Worm (Caenorhabditis elegans) whole organism, L1 larva: Measurements from ENCODE around the gene srh-297.
A peak's percentile ranks its signal among the peaks of the same experiment; 100 is the strongest.

Experiments
- C04F5.9 ChIP-seq: sonication (generic microtip); optimal IDR thresholded peaks from 2 replicates; lab custom pipeline; 2016; ENCODE audit warnings: missing genetic modification characterization, missing compliant biosample characterization
- Y116A8C.19 ChIP-seq: sonication (generic microtip); optimal IDR thresholded peaks from 2 replicates; lab custom pipeline; 2016; ENCODE audit warnings: missing compliant biosample characterization, missing genetic modification characterization, borderline replicate concordance
- alr-1 ChIP-seq: fragments of 200-800 bp; sonication (Bioruptor generic); optimal IDR thresholded peaks from 2 replicates; lab custom pipeline; 2018; ENCODE audit warnings: borderline replicate concordance, mild to moderate bottlenecking, missing genetic modification characterization, missing compliant biosample characterization
- blmp-1 ChIP-seq: fragments of 150-350 bp; optimal IDR thresholded peaks from 2 replicates; lab custom pipeline; 2014; ENCODE audit warnings: missing biosample characterization, missing genetic modification characterization
- ceh-63 ChIP-seq: fragments of 200-800 bp; sonication (Bioruptor generic); optimal IDR thresholded peaks from 2 replicates; lab custom pipeline; 2018; ENCODE audit warnings: mild to moderate bottlenecking, missing genetic modification characterization, missing compliant biosample characterization
- ceh-82 ChIP-seq, 3 experiments: fragments of 150-350 bp in 1 of 3; sonication (generic microtip) in 2 of 3; optimal IDR thresholded peaks; 2 replicates each; lab custom pipeline; 2014 to 2017; ENCODE audit warnings: missing biosample characterization in 3 of 3, missing genetic modification characterization in 3 of 3
- ceh-88 ChIP-seq: fragments of 200-800 bp; sonication (Bioruptor generic); IDR thresholded peaks from 2 replicates; pipeline ENCODE4 v1.3.6; 2022; ENCODE audit warnings: missing genetic modification characterization, missing compliant biosample characterization
- ceh-90 ChIP-seq: sonication (generic microtip); optimal IDR thresholded peaks from 2 replicates; lab custom pipeline; 2016; ENCODE audit warnings: missing genetic modification characterization, missing compliant biosample characterization
- dpl-1 ChIP-seq, 3 experiments: fragments of 150-350 bp in 2 of 3; sonication (generic microtip) in 1 of 3; optimal IDR thresholded peaks; 2 replicates each; lab custom pipeline; 2014 to 2017; ENCODE audit warnings: missing biosample characterization in 3 of 3, missing genetic modification characterization in 3 of 3, missing genetic modification reagents in 3 of 3
- efl-3 ChIP-seq: fragments of 200-800 bp; sonication (Bioruptor generic); optimal IDR thresholded peaks from 2 replicates; lab custom pipeline; 2018; ENCODE audit warnings: mild to moderate bottlenecking, missing genetic modification characterization, missing compliant biosample characterization
- elt-2 ChIP-seq: sonication (generic microtip); optimal IDR thresholded peaks from 2 replicates; lab custom pipeline; 2016; ENCODE audit warnings: missing genetic modification characterization, mild to moderate bottlenecking, inconsistent platforms, missing compliant biosample characterization, missing genetic modification reagents
- fkh-8 ChIP-seq: sonication (generic microtip); optimal IDR thresholded peaks from 2 replicates; lab custom pipeline; 2016; ENCODE audit warnings: mild to moderate bottlenecking, missing genetic modification characterization, missing compliant biosample characterization
- grh-1 ChIP-seq: fragments of 200-800 bp; sonication (Bioruptor generic); IDR thresholded peaks from 2 replicates; pipeline ENCODE4 v1.3.6; 2022; ENCODE audit warnings: missing genetic modification reagents, missing genetic modification characterization, missing compliant biosample characterization
- hlh-17 ChIP-seq: fragments of 200-800 bp; sonication (Bioruptor generic); optimal IDR thresholded peaks from 2 replicates; lab custom pipeline; 2018; ENCODE audit warnings: missing genetic modification characterization, mild to moderate bottlenecking, missing compliant biosample characterization, moderate library complexity, borderline replicate concordance
- hlh-4 ChIP-seq: sonication (generic microtip); optimal IDR thresholded peaks from 2 replicates; lab custom pipeline; 2016; ENCODE audit warnings: mild to moderate bottlenecking, missing genetic modification characterization, missing compliant biosample characterization
- irx-1 ChIP-seq: sonication (generic microtip); optimal IDR thresholded peaks from 2 replicates; lab custom pipeline; 2016; ENCODE audit warnings: missing genetic modification characterization, missing compliant biosample characterization
- lin-15B ChIP-seq: fragments of 150-350 bp; sonication (generic microtip); optimal IDR thresholded peaks from 3 replicates; lab custom pipeline; 2014; ENCODE audit warnings: missing biosample characterization, missing genetic modification characterization
- lir-3 ChIP-seq: sonication (generic microtip); optimal IDR thresholded peaks from 2 replicates; lab custom pipeline; 2016; ENCODE audit warnings: mild to moderate bottlenecking, missing genetic modification characterization, moderate library complexity, missing compliant biosample characterization; ENCODE audit not compliant: poor library complexity
- lsy-2 ChIP-seq, 2 experiments: fragments of 150-350 bp; optimal IDR thresholded peaks; 2 replicates each; lab custom pipeline; 2014; ENCODE audit warnings: missing biosample characterization in 2 of 2, missing genetic modification characterization in 2 of 2
- mdl-1 ChIP-seq, 2 experiments: fragments of 150-350 bp; optimal IDR thresholded peaks; 2 replicates each; lab custom pipeline; 2014 to 2017; ENCODE audit warnings: missing biosample characterization in 2 of 2, missing genetic modification characterization in 2 of 2, inconsistent platforms in 1 of 2
- nhr-237 ChIP-seq: fragments of 150-350 bp; optimal IDR thresholded peaks from 2 replicates; lab custom pipeline; 2014; ENCODE audit warnings: missing biosample characterization, missing genetic modification characterization
- nhr-28 ChIP-seq: fragments of 150-350 bp; optimal IDR thresholded peaks from 2 replicates; lab custom pipeline; 2014; ENCODE audit warnings: missing biosample characterization, missing genetic modification characterization
- nhr-71 ChIP-seq: sonication (generic microtip); optimal IDR thresholded peaks from 2 replicates; lab custom pipeline; 2016; ENCODE audit warnings: mild to moderate bottlenecking, missing genetic modification characterization, moderate library complexity, missing compliant biosample characterization
- nhr-90 ChIP-seq: sonication (generic microtip); optimal IDR thresholded peaks from 2 replicates; lab custom pipeline; 2016; ENCODE audit warnings: mild to moderate bottlenecking, missing genetic modification characterization, missing compliant biosample characterization; ENCODE audit not compliant: poor library complexity
- pag-3 ChIP-seq: sonication (generic microtip); optimal IDR thresholded peaks from 2 replicates; lab custom pipeline; 2017; ENCODE audit warnings: missing genetic modification characterization, mild to moderate bottlenecking, missing compliant biosample characterization, antibody characterized with exemption, borderline replicate concordance; ENCODE audit not compliant: insufficient read depth
- pqm-1 ChIP-seq: sonication (generic microtip); optimal IDR thresholded peaks from 3 replicates; lab custom pipeline; 2017; ENCODE audit warnings: missing biosample characterization, missing genetic modification characterization
- rnt-1 ChIP-seq: sonication (generic microtip); optimal IDR thresholded peaks from 2 replicates; lab custom pipeline; 2016; ENCODE audit warnings: mild to moderate bottlenecking, missing genetic modification characterization, moderate library complexity, missing compliant biosample characterization
- skn-1 ChIP-seq: fragments of 150-350 bp; optimal IDR thresholded peaks from 2 replicates; lab custom pipeline; 2014; ENCODE audit warnings: missing biosample characterization, missing genetic modification characterization
- sox-4 ChIP-seq: sonication (generic microtip); optimal IDR thresholded peaks from 2 replicates; lab custom pipeline; 2016; ENCODE audit warnings: missing genetic modification characterization, missing compliant biosample characterization
- unc-130 ChIP-seq: fragments of 150-350 bp; optimal IDR thresholded peaks from 2 replicates; lab custom pipeline; 2017; ENCODE audit warnings: missing biosample characterization, missing genetic modification characterization, inconsistent platforms
- unc-86 ChIP-seq: sonication (generic microtip); optimal IDR thresholded peaks from 2 replicates; lab custom pipeline; 2016; ENCODE audit warnings: missing genetic modification characterization, missing compliant biosample characterization
- unc-98 ChIP-seq: fragments of 200-800 bp; sonication (Bioruptor generic); IDR thresholded peaks from 2 replicates; pipeline ENCODE4 v1.3.6; 2022; ENCODE audit warnings: missing genetic modification characterization, missing compliant biosample characterization
- vab-15 ChIP-seq: sonication (generic microtip); optimal IDR thresholded peaks from 2 replicates; lab custom pipeline; 2017; ENCODE audit warnings: missing genotype, mild to moderate bottlenecking, missing genetic modification characterization, missing compliant biosample characterization
- xbp-1 ChIP-seq: sonication (generic microtip); optimal IDR thresholded peaks from 2 replicates; lab custom pipeline; 2016; ENCODE audit warnings: missing genetic modification characterization, missing compliant biosample characterization
- zip-4 ChIP-seq: fragments of 200-800 bp; sonication (Bioruptor generic); optimal IDR thresholded peaks from 2 replicates; lab custom pipeline; 2018; ENCODE audit warnings: mild to moderate bottlenecking, missing genetic modification characterization, moderate library complexity, missing compliant biosample characterization
- ztf-11 ChIP-seq, 2 experiments: sonication (generic microtip); optimal IDR thresholded peaks; 2 replicates each; lab custom pipeline; 2016 to 2017; ENCODE audit warnings: missing genetic modification characterization in 2 of 2, missing biosample characterization in 1 of 2, missing compliant biosample characterization in 1 of 2

Gene srh-297

ce11 chrII:3220723-3221122, 9.6 kb downstream of the srh-297 start, which contains the start of gene ZC239.22:
Gene ZC239.22, minus strand, starts transcription at chrII:3220823.
- TF ChIP-seq unc-86 (no peak), nhr-71 (tag; lab: Kevin White, UChicago) (no peak), ceh-82 (tag; optimal IDR thresholded peaks at IDR 0.05; lab: Kevin White, UChicago) (no peak), lsy-2 (tag; optimal IDR thresholded peaks at IDR 0.05; lab: Kevin White, UChicago) (no peak), unc-130 (no peak), alr-1 (tag; lab: Kevin White, UChicago) (no peak), skn-1 (no peak), irx-1 (tag; lab: Kevin White, UChicago) (no peak), ztf-11 (tag; optimal IDR thresholded peaks at IDR 0.05; lab: Kevin White, UChicago) (no peak), vab-15 (tag; lab: Kevin White, UChicago) (no peak), ceh-90 (no peak), ceh-88 (GFP tag; lab: Robert Waterston, UW) (no peak), nhr-90 (no peak), C04F5.9 (no peak)

ce11 chrII:3215762-3216161, 14.6 kb downstream of the srh-297 start, which contains the start of gene ZC239.3:
Gene ZC239.3, plus strand, starts transcription at chrII:3216062.
- peak; percentile 23 for TF ChIP-seq xbp-1 (tag; lab: Kevin White, UChicago)
- TF ChIP-seq, all 84 proteins: peak for 1; not testable (repeated sequence) for 83

- no peak for TF ChIP-seq sox-4 (tag; lab: Kevin White, UChicago)
- TF ChIP-seq blmp-1 (tag; lab: Kevin White, UChicago), result no peak
- TF ChIP-seq grh-1 (GFP tag; lab: Robert Waterston, UW), result no peak
- no peak for TF ChIP-seq rnt-1 (tag; lab: Kevin White, UChicago)
- TF ChIP-seq hlh-17, result no peak
- no peak for TF ChIP-seq ceh-63 (GFP tag; lab: Kevin White, UChicago)
- TF ChIP-seq irx-1 (tag; lab: Kevin White, UChicago), result no peak
- no peak for TF ChIP-seq nhr-90
- TF ChIP-seq lir-3 (tag; lab: Kevin White, UChicago), result no peak
Observed at ce11 chrII:3213898-3214297, 16.4 kb downstream of the srh-297 start, which contains the start of gene ZC239.4. Gene ZC239.4, plus strand, starts transcription at chrII:3214198.

ce11 chrII:3210365-3210764, 20.0 kb downstream of the srh-297 start, which contains the start of gene ZC239.5:
Gene ZC239.5, plus strand, starts transcription at chrII:3210665.
- TF ChIP-seq lin-15B (tag; lab: Kevin White, UChicago) (no peak), mdl-1 (tag; optimal IDR thresholded peaks at IDR 0.05; lab: Kevin White, UChicago) (no peak), elt-2 (no peak), pqm-1 (tag; lab: Kevin White, UChicago) (no peak), efl-3 (no peak), dpl-1 (GFP tag; optimal IDR thresholded peaks at IDR 0.05; lab: Kevin White, UChicago) (no peak), nhr-237 (tag; lab: Kevin White, UChicago) (no peak), unc-98 (no peak), grh-1 (GFP tag; lab: Robert Waterston, UW) (no peak), nhr-71 (tag; lab: Kevin White, UChicago) (no peak), zip-4 (GFP tag; lab: Kevin White, UChicago) (no peak), hlh-4 (no peak), ceh-90 (no peak), Y116A8C.19 (tag; lab: Kevin White, UChicago) (no peak), nhr-28 (tag; lab: Kevin White, UChicago) (no peak), fkh-8 (tag; lab: Kevin White, UChicago) (no peak), pag-3 (tag; lab: Kevin White, UChicago) (no peak), ceh-88 (GFP tag; lab: Robert Waterston, UW) (no peak)
